Fruit fly (Drosophila melanogaster) whole organism: ENCODE measurements around the gene Ssl1.
A peak's percentile ranks its signal among the peaks of the same experiment; 100 is the strongest.

ENCODE experiments used
- CG8478 ChIP-seq: fragments of >200 bp; optimal IDR thresholded peaks from 2 replicates; lab custom pipeline; 2018; ENCODE audit warnings: inconsistent platforms
- Dll ChIP-seq: fragments of >200 bp; optimal IDR thresholded peaks from 2 replicates; lab custom pipeline; 2017
- EcR ChIP-seq, 2 experiments: fragments of >200 bp; optimal IDR thresholded peaks; 2 replicates each; lab custom pipeline; 2017; ENCODE audit warnings: missing biosample characterization in 2 of 2, missing genetic modification characterization in 2 of 2, missing genetic modification reagents in 2 of 2
- pan ChIP-seq: fragments of >200 bp; optimal IDR thresholded peaks from 2 replicates; lab custom pipeline; 2017
- psq ChIP-seq: fragments of >200 bp; optimal IDR thresholded peaks from 2 replicates; lab custom pipeline; 2017
- usp ChIP-seq: fragments of >200 bp; optimal IDR thresholded peaks from 2 replicates; lab custom pipeline; 2017; ENCODE audit warnings: missing biosample characterization, missing genetic modification characterization, mixed read lengths

Ssl1 gene

DNA sequence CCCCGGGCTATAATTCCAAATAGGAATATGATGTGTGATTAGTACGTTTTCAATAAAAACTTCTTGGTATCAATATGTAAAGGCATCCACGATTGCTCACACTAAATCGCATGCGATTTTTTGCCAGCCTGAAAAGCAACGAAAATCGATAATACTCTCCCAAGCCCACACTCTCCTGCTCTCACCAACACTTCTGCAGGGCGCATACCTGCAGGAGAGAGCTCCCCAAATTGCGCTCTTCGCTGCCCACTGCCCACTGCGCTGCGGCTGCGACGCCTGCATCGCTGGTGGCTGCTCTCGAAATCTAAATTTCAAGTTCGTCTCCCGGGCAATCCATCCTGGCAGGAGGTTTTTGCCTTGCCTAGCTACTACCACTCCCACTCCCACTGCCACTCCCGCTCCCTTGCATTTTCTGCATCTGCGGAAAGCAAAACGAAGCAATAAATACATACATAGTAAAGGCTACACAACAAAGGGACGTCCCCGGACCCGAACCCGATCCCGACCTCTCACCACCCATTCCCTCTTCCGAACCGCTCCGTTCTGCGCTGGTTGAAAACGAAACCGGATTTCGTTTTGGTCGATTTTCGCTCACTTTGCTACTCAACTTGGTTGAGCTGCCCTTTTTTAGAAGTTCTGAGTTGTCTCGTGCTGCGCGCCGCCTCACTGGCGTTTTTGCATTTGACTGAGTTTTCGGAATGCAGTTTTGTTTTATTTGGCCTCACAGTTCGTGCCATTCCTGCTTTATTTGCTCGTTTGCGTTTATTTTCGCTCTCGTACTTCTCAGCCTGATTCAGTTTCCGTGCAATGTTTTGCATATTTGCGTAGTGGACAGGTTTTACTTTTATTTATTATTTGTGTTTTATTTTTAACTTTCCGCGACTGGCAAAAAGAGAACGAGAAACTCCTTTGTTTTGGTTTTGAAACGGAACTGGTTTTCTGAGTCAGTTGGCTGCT, 27.4 kb upstream of the Ssl1 start:
- TF ChIP-seq CG8478 (no peak), Dll (lab: Kevin White, UChicago) (peak; percentile 91), EcR (GFP tag; optimal IDR thresholded peaks at IDR 0.05; lab: Kevin White, UChicago) (peak in 1 of 2 experiments; percentile 41)

DNA sequence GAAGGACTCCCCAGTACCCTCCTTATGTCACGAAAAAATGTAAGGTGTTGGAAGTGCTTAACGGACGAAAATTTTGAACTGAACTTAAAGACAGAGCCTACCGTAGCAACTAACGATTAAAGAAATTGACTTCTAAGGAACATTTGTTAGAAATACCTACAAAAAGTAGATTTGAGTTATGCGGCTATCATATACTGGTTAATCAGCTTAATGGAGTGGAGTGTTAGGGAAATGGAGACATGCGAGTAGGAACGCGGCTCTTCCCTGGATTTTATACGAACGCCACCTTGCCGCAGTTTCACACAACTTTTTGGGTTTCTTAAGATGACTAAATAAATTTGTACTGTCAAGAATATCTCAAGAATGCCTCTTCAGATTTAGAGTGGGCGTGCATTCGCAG, 25.5 kb upstream of the Ssl1 start, which contains the start of gene CG32462:
TSS of gene CG32462 (minus strand) at position 101 of the 400 bp plus-strand sequence.
- no peak for TF ChIP-seq usp
- TF ChIP-seq CG8478 = no peak
- TF ChIP-seq Dll (lab: Kevin White, UChicago) = no peak
- TF ChIP-seq pan (lab: Kevin White, UChicago) = no peak
- TF ChIP-seq EcR (GFP tag; optimal IDR thresholded peaks at IDR 0.05; lab: Kevin White, UChicago) = no peak
- no peak for TF ChIP-seq psq (lab: Kevin White, UChicago)

DNA sequence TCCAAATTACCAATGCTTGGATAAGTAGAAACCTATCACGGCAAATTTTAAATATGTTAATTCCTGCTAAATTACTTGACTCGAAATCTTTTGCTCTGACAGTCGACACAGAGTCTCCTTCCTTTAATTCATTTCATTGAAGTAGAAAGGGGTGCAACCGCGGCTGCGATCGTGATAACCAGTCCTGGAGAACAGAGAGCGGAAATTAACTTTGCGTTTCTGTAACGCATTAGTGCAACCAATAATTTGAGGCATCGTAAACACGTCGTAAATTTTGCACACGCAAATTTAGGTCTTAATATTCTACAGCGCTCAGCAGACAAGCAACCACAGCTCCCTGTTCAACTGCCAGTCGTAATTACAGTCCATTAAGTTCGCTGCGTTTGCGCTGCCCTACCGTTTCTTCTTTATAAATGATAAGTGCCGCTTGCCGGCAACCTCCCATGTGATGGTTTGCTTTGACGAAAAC, 22.8 kb upstream of the Ssl1 start, which contains the start of gene CG32459:
TSS of gene CG32459 (minus strand) at position 51 of the 469 bp plus-strand sequence.
- TF ChIP-seq psq (lab: Kevin White, UChicago) (no peak), Dll (lab: Kevin White, UChicago) (peak; percentile 60), EcR (GFP tag; optimal IDR thresholded peaks at IDR 0.05; lab: Kevin White, UChicago) (no peak), usp (no peak)

DNA sequence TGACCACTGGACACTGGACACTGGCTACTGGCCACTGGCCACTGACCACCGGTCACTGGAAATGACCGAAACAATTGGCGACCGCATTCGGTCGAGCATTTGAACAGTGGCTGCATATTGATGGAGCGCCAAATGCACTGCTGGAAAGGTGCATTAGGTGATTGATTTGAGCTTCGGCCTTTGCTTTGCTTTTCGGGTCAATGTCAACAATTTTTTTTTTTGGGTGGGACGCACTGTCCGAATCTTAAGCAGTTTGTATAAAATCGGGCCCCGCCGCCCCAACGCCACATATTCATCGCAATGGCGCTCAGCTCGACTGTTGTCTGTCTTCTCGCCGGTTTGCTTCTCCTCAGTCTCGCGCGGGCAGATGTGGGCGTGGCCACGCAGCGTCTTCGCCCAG, 18.4 kb upstream of the Ssl1 start, which contains the start of gene CG13239:
TSS of gene CG13239 (plus strand) at position 301 of the 400 bp plus-strand sequence.
- TF ChIP-seq EcR (GFP tag; optimal IDR thresholded peaks at IDR 0.05; lab: Kevin White, UChicago) (no peak), usp (no peak), CG8478 (no peak), Dll (lab: Kevin White, UChicago) (no peak), pan (lab: Kevin White, UChicago) (no peak), psq (lab: Kevin White, UChicago) (no peak)

DNA sequence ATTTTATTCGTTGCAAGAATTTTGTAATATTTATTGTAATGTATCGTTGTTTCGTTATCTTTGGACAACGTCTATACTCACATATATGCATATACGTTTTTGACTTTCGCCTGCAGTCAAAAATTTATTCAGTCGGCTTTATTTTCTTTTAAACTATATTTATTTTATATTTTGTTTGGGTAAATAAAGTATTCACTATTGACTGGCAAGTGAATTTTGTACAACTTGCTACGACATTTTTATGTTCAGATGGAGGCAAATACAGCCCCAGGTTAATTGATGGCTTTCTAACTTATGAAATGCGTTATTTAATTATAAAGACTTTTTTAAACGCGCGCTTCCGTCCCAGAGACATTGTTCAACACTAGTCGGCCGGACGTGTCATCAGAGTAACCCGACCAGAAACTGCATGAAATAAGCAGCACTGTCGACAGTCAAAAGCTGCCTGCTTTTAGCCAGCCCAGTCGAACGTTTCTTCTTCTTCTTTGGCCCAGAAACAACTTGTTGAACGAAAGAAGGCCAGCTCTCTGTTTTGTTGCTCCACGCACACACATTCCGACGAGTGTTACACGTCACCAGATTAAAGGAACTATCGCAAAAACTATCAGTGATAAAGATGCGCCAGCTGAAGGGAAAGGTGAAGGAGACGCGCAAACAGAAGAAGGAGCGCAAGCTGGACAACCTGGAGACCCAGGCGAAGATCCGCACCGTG, 15.4 kb upstream of the Ssl1 start, which contains the start of gene CG33169:
TSS of gene CG33169 (plus strand) at position 498 of the 712 bp plus-strand sequence.
- TF ChIP-seq usp (no peak), EcR (GFP tag; optimal IDR thresholded peaks at IDR 0.05; lab: Kevin White, UChicago) (no peak), psq (lab: Kevin White, UChicago) (no peak), CG8478 (no peak), pan (lab: Kevin White, UChicago) (no peak), Dll (lab: Kevin White, UChicago) (no peak)

DNA sequence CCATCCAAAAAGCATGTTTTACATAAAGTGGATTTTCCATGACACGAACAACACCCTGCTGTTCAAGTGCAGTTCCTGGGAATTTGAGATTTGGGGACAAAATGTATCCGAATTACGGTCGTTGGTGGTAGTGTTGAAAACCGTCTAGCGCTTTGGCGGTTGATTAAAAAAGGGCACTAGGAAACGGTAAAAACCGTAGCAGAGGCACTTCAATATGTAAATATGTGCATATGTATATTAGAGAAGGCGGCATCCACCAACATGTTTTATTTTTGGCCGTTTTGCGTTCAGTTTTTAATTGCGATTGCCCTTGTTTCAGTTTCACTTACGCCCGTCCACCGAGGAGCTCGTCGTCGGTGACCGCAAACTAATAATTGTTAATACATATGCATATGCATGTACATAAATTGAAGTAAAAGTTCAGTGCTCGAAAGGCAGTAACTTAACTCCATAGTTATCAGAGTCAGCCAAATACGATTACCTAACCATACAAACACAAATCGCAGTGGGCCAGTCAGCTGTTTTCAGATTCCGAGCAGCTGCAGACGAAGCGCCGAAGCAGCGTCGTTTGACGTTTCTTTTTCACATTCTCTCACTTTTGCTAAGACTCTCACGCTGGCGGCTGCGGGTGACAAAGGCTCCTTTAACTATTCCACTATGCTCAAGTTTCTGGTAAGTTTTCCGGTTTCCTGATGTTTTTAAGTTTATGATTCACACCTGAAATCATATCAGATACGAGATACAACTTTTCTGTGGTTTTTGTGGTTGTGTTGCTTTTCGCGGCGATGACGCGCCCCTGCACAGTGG, 14.4 kb upstream of the Ssl1 start, which contains the start of gene CG33170:
TSS of gene CG33170 (plus strand) at position 347 of the 807 bp plus-strand sequence.
- TF ChIP-seq psq (lab: Kevin White, UChicago) = no peak

DNA sequence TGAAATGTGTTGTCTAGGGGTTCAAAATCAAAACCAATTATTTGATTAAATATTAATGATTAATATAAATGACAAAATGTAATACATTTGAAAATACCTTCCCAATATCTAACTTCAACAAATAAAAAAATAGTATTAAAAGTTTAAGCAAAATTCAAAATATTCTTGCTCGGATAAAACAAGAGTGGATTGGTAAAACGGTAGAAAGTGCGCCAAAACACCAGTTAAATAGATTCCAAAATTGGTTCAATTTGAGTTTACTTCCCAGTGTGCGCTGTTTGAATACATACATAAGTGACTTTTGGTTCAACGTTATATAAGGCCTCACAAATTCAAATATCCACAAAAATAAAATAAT, 13.8 kb upstream of the Ssl1 start:
- TF ChIP-seq pan (lab: Kevin White, UChicago) = no peak
- no peak for TF ChIP-seq CG8478
- no peak for TF ChIP-seq psq (lab: Kevin White, UChicago)

DNA sequence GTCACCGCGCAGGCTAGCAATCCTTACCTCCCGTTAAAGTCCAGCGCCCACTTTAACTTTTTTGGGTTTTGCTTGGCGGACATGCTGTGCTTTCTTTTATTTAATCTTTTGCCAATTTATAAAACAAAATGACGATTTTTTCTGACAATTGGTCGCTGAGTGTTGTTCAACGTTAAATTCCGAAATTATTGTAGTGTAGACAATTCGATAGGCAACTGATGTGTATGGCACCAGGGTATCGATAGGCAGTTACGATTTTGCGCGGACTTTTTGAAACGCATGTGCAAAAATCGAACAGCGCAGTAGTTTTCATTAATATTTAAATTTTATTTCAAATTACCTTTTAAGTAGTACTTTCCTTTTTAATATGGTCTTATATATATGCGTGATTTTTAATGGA, 10.8 kb upstream of the Ssl1 start, which contains the start of gene EMC4:
TSS of gene EMC4 (minus strand) at position 174 of the 400 bp plus-strand sequence.
- no peak for TF ChIP-seq Dll (lab: Kevin White, UChicago)

DNA sequence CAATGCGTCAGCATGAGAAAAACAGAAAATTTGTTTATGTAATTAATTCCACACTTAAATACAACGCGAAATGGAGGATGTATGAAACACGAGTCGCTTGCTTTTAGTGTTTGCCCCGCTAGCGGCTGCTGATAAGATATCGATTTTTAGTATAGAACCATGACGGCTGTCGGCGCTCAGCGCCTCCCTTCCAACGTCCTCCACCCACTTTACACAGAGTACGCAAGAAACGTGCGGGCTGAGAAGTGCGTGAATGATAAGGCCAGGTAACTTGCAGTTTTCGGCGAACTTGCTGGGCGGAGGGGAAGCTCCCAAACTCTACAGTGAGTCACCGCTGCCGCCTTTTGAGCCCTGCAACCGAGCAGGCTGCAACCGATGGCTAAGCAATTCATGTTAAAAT, 8.5 kb upstream of the Ssl1 start:
- TF ChIP-seq usp = no peak
- no peak for TF ChIP-seq CG8478
- no peak for TF ChIP-seq psq (lab: Kevin White, UChicago)
- TF ChIP-seq Dll (lab: Kevin White, UChicago) = no peak
- no peak for TF ChIP-seq pan (lab: Kevin White, UChicago)
- TF ChIP-seq EcR (GFP tag; optimal IDR thresholded peaks at IDR 0.05; lab: Kevin White, UChicago) = no peak

DNA sequence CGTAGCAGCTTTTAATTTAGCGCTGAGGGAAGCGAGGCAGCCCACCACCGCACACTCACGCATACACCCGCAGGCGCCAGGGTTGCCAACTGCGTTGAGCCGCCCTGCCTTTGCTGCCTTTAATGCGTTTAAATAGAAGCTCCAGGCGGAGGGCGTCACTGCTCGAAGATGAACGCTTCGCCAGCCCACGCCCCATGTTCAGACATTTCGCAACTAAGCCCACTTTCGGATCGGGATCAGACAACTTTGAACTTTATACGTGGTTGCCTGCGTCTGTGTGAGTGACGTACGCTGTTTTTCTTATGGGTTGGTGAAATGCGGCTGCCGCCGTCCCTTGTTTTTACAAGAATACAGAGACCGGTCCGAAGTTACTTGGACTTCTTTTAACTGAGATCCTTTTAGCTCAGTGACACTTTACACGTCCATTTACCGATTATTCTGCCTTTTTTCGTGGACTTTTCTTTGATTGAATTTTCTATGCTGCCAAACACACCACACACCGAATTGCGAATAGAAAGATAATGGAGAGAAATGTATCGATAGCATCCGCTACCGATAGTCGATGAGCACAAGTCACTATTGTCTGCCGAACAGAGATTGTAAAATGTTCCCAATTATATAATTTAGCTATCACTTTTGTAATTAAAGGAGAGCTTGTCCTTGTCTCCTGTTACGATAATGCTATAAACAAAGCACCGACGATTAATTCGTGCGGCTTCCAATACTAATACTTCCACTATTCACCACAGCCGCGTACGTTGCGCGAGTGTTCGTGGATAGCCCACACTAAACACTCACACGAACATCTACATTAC, 7.7 kb upstream of the Ssl1 start:
- TF ChIP-seq pan (lab: Kevin White, UChicago) = peak; percentile 54
- TF ChIP-seq EcR (GFP tag; optimal IDR thresholded peaks at IDR 0.05; lab: Kevin White, UChicago) = no peak
- no peak for TF ChIP-seq Dll (lab: Kevin White, UChicago)

DNA sequence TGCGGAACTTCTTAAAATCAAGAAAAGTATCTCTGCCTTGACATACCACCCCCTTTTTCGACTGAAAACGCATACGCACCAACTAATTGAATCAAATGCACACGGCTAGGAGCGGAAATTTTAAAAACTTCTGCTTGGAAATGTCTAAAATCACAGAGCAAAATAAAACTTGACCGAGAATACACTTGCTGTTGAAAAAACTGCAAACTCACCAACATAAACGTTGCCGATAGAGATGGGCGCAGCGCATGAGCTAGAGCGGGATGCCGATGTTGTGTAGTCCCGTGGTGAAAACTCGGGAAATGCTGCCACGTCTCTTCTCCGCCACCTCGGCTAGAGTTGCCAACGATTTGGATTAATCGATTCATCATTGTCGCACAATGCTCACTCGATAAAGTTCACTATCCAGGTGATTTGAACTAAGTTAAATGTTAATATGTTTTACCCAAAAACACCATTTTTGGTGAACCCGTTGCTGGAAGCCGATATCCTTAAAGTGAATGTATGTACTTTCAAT, 7.0 kb upstream of the Ssl1 start, which contains the start of the genes CG11109 and Arf1:
TSS of gene CG11109 (plus strand) at position 356 of the 517 bp plus-strand sequence.
TSS of gene Arf1 (minus strand) at position 387 of the 517 bp plus-strand sequence.
- TF ChIP-seq psq (lab: Kevin White, UChicago) (no peak), CG8478 (no peak), usp (no peak), pan (lab: Kevin White, UChicago) (no peak), Dll (lab: Kevin White, UChicago) (no peak)
